Worm (Caenorhabditis elegans): Measurements from ENCODE around the gene F09C6.15.

F09C6.15 gene

ce11 chrV:16857977-16858479 lies 35.5 kb upstream of the F09C6.15 start, which contains the start of the genes clec-31 and clec-22 (continued):
- TF ChIP-seq Y5F2A.4 (GFP tag; optimal IDR thresholded peaks at IDR 0.05) (no peak), ZK546.5 (tag; optimal IDR thresholded peaks at IDR 0.05) (no peak), nhr-76 (tag; optimal IDR thresholded peaks at IDR 0.05) (no peak), ceh-32 (tag; optimal IDR thresholded peaks at IDR 0.05; ENCODE audit: poor library complexity) (no peak), ces-1 (GFP tag; optimal IDR thresholded peaks at IDR 0.05) (no peak), nhr-77 (tag; optimal IDR thresholded peaks at IDR 0.05) (no peak)

- TF ChIP-seq ceh-20 (GFP tag; IDR thresholded peaks at IDR 0.05): no peak
- TF ChIP-seq nhr-41 (GFP tag; IDR thresholded peaks at IDR 0.05): no peak
- no peak for TF ChIP-seq lin-38 (GFP tag; IDR thresholded peaks at IDR 0.05)
Observed at ce11 chrV:16861719-16862118, 31.8 kb upstream of the F09C6.15 start, which contains the start of the genes clec-32 and clec-24. TSS of gene clec-32 (minus strand) at chrV:16861819. TSS of gene clec-24 (plus strand) at chrV:16862012.

- TF ChIP-seq ztf-7 (tag; optimal IDR thresholded peaks at IDR 0.05) (no peak), hmg-1.1 (GFP tag; IDR thresholded peaks at IDR 0.05) (no peak), unc-39 (tag; optimal IDR thresholded peaks at IDR 0.05) (no peak), lin-29 (GFP tag; IDR thresholded peaks at IDR 0.05) (no peak)
Observed at ce11 chrV:16865404-16865803, 28.1 kb upstream of the F09C6.15 start, which contains the start of gene clec-28. TSS of gene clec-28 (plus strand) at chrV:16865704.

ce11 chrV:16869740-16870139 lies 23.8 kb upstream of the F09C6.15 start, which contains the start of gene clec-33:
TSS of gene clec-33 (minus strand) at chrV:16869840.
- TF ChIP-seq F10B5.3 (tag; optimal IDR thresholded peaks at IDR 0.05) (no peak), dmd-6 (GFP tag; IDR thresholded peaks at IDR 0.05) (no peak), lin-15B (tag; optimal IDR thresholded peaks at IDR 0.05) (no peak), mes-2 (tag; optimal IDR thresholded peaks at IDR 0.05; ENCODE audit: poor library complexity, severe bottlenecking) (no peak), lir-3 (tag; optimal IDR thresholded peaks at IDR 0.05) (no peak), mxl-2 (GFP tag; conservative IDR thresholded peaks at IDR 0.05) (no peak), T26A8.4 (GFP tag; IDR thresholded peaks at IDR 0.05) (no peak), F44E2.7 (GFP tag; IDR thresholded peaks at IDR 0.05) (no peak), unc-39 (tag; optimal IDR thresholded peaks at IDR 0.05) (no peak), ceh-32 (tag; optimal IDR thresholded peaks at IDR 0.05; ENCODE audit: poor library complexity) (no peak)

- no peak for TF ChIP-seq F26F4.8 (GFP tag; conservative IDR thresholded peaks at IDR 0.05)
- no peak for TF ChIP-seq unc-130 (GFP tag; optimal IDR thresholded peaks at IDR 0.05)
- no peak for TF ChIP-seq dve-1 (tag; optimal IDR thresholded peaks at IDR 0.05; ENCODE audit: insufficient read depth)
- no peak for TF ChIP-seq mep-1 (tag; optimal IDR thresholded peaks at IDR 0.05)
- no peak for TF ChIP-seq lin-15B (tag; optimal IDR thresholded peaks at IDR 0.05)
- TF ChIP-seq snpc-1.2 (GFP tag; IDR thresholded peaks at IDR 0.05): no peak
- TF ChIP-seq F49E8.2 (tag; optimal IDR thresholded peaks at IDR 0.05; ENCODE audit: borderline replicate concordance): no peak
- TF ChIP-seq ces-1 (GFP tag; optimal IDR thresholded peaks at IDR 0.05): no peak
- no peak for TF ChIP-seq mes-2 (tag; optimal IDR thresholded peaks at IDR 0.05; ENCODE audit: poor library complexity, severe bottlenecking)
- TF ChIP-seq ztf-11 (tag; optimal IDR thresholded peaks at IDR 0.05): no peak
Observed at ce11 chrV:16871387-16871786, 22.2 kb upstream of the F09C6.15 start, which contains the start of gene thn-4. TSS of gene thn-4 (minus strand) at chrV:16871487.

ce11 chrV:16873642-16874041 lies 19.9 kb upstream of the F09C6.15 start, which contains the start of gene srw-23:
TSS of gene srw-23 (plus strand) at chrV:16873942.
- TF ChIP-seq nhr-25 (tag; optimal IDR thresholded peaks at IDR 0.05; ENCODE audit: borderline replicate concordance, insufficient read depth) (no peak), mes-2 (tag; optimal IDR thresholded peaks at IDR 0.05; ENCODE audit: poor library complexity, severe bottlenecking) (no peak), nhr-6 (tag; optimal IDR thresholded peaks at IDR 0.05) (no peak), unc-62 (GFP tag; optimal IDR thresholded peaks at IDR 0.05 in 1 of 2) (peak in 1 of 2 experiments; percentile 28), unc-62 (tag; optimal IDR thresholded peaks at IDR 0.05) (no peak), ces-1 (GFP tag; optimal IDR thresholded peaks at IDR 0.05) (no peak), attf-4 (tag; optimal IDR thresholded peaks at IDR 0.05) (no peak), mxl-3 (GFP tag; optimal IDR thresholded peaks at IDR 0.05) (no peak)
